Worm (Caenorhabditis elegans): ENCODE results near the gene poml-1.
A peak's percentile ranks its signal among the peaks of the same experiment; 100 is the strongest.

poml-1 gene

DNA sequence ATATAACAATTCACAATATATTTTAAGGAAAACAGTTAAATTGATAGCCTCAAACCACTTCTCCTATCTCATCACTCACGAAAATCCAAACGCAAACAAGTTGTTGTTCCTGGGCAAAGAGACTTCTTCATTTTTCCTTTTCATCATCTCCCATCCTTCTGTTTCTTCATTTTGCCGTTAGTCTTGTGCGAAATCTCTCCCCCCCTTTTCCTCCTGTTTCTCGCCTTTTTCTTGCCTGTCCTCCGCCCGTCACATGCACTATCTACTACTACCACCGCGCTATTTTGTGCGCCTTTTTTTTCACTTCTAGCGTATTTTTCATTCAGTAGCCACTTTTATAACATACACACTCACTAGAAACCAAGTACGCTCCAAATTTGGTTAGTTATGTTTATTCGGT lies 31.8 kb upstream of the poml-1 start (continued):
- TF ChIP-seq nhr-20 (tag; optimal IDR thresholded peaks at IDR 0.05), result peak; percentile 66
- no peak for TF ChIP-seq lir-3 (tag; optimal IDR thresholded peaks at IDR 0.05; ENCODE audit: poor library complexity)
- no peak for TF ChIP-seq mab-9 (GFP tag; IDR thresholded peaks at IDR 0.05)
- no peak for TF ChIP-seq ztf-4 (tag; optimal IDR thresholded peaks at IDR 0.05)
- TF ChIP-seq F16B12.6 (tag; optimal IDR thresholded peaks at IDR 0.05), result no peak

DNA sequence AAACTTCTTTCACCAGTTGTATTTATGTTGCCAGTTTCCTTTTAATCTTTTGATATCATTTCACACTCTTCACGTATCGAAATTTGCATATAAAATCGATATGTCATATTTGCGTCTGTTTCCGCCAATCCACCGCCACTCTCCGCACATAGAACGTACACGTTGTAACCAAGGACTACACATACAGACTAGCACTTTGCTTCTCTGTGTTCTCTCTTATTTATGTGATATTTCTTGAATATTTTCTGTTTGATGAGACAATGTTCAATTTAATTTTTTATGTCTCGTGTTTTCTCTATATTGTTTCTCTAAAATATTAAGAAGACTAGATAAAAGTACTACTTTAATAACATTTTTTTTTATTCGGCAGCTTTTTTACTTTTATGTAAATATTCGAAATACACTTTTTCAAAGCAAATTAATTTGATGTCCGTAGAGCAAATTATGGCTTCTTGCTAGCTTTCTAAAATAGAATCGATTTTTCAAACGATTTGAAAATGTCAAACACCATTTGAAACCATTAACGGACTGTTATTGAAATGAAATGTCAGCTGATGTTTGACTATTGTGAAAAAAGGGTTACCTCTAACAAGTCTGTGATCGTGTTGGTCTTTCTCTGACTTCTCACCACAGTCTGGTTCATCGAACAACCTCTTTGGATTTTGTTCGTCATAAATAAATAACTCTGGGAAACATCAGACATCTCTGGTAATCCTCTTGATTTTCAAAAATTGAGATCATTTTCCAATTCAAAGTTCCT lies 30.3 kb upstream of the poml-1 start:
- TF ChIP-seq lsy-2 (tag; optimal IDR thresholded peaks at IDR 0.05), result no peak
- no peak for TF ChIP-seq F16B12.6 (tag; optimal IDR thresholded peaks at IDR 0.05)
- TF ChIP-seq dsc-1 (tag; optimal IDR thresholded peaks at IDR 0.05), result no peak
- peak; percentile 5 for TF ChIP-seq nhr-20 (tag; optimal IDR thresholded peaks at IDR 0.05)
- no peak for TF ChIP-seq efl-1 (optimal IDR thresholded peaks at IDR 0.05)
- peak in 1 of 2 experiments; percentile 29 for TF ChIP-seq efl-1 (GFP tag; optimal IDR thresholded peaks at IDR 0.05 in 1 of 2)
- peak; percentile 6 for TF ChIP-seq blmp-1 (tag; optimal IDR thresholded peaks at IDR 0.05)
- no peak for TF ChIP-seq hlh-4 (tag; optimal IDR thresholded peaks at IDR 0.05)
- TF ChIP-seq nhr-77 (tag; optimal IDR thresholded peaks at IDR 0.05), result no peak
- peak; percentile 11 for TF ChIP-seq nhr-237 (tag; optimal IDR thresholded peaks at IDR 0.05)
- TF ChIP-seq elt-3 (tag; optimal IDR thresholded peaks at IDR 0.05), result no peak
- peak; percentile 60 for TF ChIP-seq nhr-19 (GFP tag; conservative IDR thresholded peaks at IDR 0.05)
- TF ChIP-seq aly-2 (tag; optimal IDR thresholded peaks at IDR 0.05), result no peak
- TF ChIP-seq nhr-71 (tag; optimal IDR thresholded peaks at IDR 0.05), result peak; percentile 30
- TF ChIP-seq hlh-17 (GFP tag; optimal IDR thresholded peaks at IDR 0.05; ENCODE audit: borderline replicate concordance), result no peak
- TF ChIP-seq mef-2 (tag; optimal IDR thresholded peaks at IDR 0.05), result no peak
- peak; percentile 55 for TF ChIP-seq nhr-85 (tag)
- TF ChIP-seq snu-23 (GFP tag; optimal IDR thresholded peaks at IDR 0.05), result peak; percentile 3
- TF ChIP-seq lin-14 (GFP tag; optimal IDR thresholded peaks at IDR 0.05), result no peak
- TF ChIP-seq snpc-4 (tag; optimal IDR thresholded peaks at IDR 0.05), result no peak
- TF ChIP-seq nhr-84 (tag; optimal IDR thresholded peaks at IDR 0.05), result no peak
- TF ChIP-seq unc-130 (tag; optimal IDR thresholded peaks at IDR 0.05), result no peak
- no peak for TF ChIP-seq swsn-7 (tag; optimal IDR thresholded peaks at IDR 0.05)
- no peak for TF ChIP-seq nhr-12 (tag; optimal IDR thresholded peaks at IDR 0.05)
- no peak for TF ChIP-seq aha-1 (tag; optimal IDR thresholded peaks at IDR 0.05)
- no peak for TF ChIP-seq nhr-76 (tag; optimal IDR thresholded peaks at IDR 0.05)
- no peak for TF ChIP-seq ztf-11 (tag; optimal IDR thresholded peaks at IDR 0.05)
- no peak for TF ChIP-seq mdl-1 (tag; optimal IDR thresholded peaks at IDR 0.05)
- no peak for TF ChIP-seq ama-1 (optimal IDR thresholded peaks at IDR 0.05)
- TF ChIP-seq lin-35 (GFP tag; optimal IDR thresholded peaks at IDR 0.05), result peak in 1 of 2 experiments; percentile 15

DNA sequence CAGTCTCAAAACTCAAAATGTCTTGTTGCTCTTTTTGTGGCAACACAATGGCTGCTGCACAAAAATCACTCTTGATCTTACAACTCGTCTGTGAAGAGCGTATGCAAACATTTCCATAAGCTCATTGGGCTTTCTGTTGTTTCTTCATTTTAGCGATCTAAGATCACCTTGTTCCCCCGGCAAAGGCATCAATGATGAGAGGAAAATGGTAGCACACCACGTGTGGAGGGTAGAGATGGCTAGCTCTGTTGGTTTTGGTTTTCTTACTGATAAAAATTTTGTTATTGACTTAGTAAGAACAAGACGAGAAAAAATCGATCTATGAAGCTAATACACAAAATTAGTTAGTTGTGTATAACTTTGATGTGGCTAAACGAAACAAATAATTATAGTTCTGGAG lies 25.3 kb upstream of the poml-1 start:
- TF ChIP-seq efl-1 (optimal IDR thresholded peaks at IDR 0.05) (no peak), efl-1 (GFP tag; optimal IDR thresholded peaks at IDR 0.05 in 1 of 2) (peak in 1 of 2 experiments; percentile 10), fkh-10 (GFP tag; optimal IDR thresholded peaks at IDR 0.05) (no peak), lin-14 (GFP tag; optimal IDR thresholded peaks at IDR 0.05) (peak; percentile 21), zip-4 (GFP tag; optimal IDR thresholded peaks at IDR 0.05) (no peak), lsy-2 (tag; optimal IDR thresholded peaks at IDR 0.05) (no peak), F16B12.6 (tag; optimal IDR thresholded peaks at IDR 0.05) (no peak), nhr-71 (tag; optimal IDR thresholded peaks at IDR 0.05) (peak; percentile 58), lin-35 (GFP tag; optimal IDR thresholded peaks at IDR 0.05) (peak in 1 of 2 experiments; percentile 34), blmp-1 (tag; optimal IDR thresholded peaks at IDR 0.05) (no peak), aly-2 (tag; optimal IDR thresholded peaks at IDR 0.05) (no peak), mef-2 (tag; optimal IDR thresholded peaks at IDR 0.05) (no peak), isw-1 (GFP tag; IDR thresholded peaks at IDR 0.05) (no peak), C34B4.2 (tag; optimal IDR thresholded peaks at IDR 0.05) (no peak), unc-62 (GFP tag; optimal IDR thresholded peaks at IDR 0.05) (no peak), unc-98 (GFP tag; IDR thresholded peaks at IDR 0.05) (no peak), ceh-82 (tag; optimal IDR thresholded peaks at IDR 0.05) (no peak), nhr-77 (tag; optimal IDR thresholded peaks at IDR 0.05) (peak; percentile 68)
